Fruit fly (Drosophila melanogaster): ENCODE measurements around the gene mRpS21.

mRpS21 gene

DNA sequence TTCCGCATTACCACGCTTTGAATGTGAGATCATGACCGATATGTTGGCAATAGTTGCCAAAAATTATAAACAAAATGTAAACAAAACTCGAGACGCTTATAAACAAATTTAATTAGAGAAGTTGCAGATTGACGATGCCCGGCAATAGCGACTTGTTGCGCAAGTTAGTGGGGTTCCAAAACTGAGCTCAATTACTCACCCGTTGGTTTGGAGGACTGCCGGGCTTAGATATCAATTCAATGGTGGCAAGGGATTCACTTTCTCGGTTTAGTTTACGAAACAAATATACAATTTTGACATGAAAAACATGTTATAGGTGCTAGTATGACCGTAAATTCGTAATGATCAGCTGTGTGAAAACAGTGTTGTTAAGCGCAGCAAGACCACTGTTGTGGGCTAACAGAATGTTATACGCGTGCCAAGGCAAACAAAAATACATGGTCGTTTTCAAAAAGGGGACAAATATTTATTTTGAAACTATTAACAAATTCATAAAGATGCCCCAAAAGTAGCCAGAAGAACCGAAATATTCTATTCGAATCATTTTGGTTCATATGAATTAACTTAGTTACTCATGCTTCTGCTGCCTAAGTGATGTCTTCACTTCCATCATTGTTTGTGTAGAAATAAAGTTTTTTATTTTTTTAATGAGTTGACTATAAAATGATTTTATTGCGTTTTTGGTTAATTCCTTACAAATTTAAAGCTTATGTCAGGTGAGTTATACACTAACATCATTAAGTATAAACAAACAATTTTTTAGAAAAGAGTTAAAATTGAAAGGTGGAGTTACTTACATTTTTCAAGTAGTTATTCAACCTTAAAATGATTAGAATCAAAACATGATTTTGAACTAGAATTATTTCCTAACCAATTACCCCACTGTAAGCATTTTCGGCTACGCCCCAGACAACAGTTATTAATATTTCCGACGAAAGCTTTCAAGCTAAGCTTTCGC lies 14.8 kb downstream of the mRpS21 start, which contains the start of gene Elp6 (continued):
- peak; percentile 75; the same call in 1 of the 2 replicates for TF ChIP-seq CG31441 (GFP tag; IDR thresholded peaks at IDR 0.05)
- TF ChIP-seq ttk (GFP tag; IDR thresholded peaks at IDR 0.05): peak; percentile 51
- TF ChIP-seq fru (optimal IDR thresholded peaks at IDR 0.05): no peak
- TF ChIP-seq CG8478 (optimal IDR thresholded peaks at IDR 0.05): no peak
- no peak for TF ChIP-seq ftz-f1 (GFP tag; optimal IDR thresholded peaks at IDR 0.05)
- TF ChIP-seq bcd (GFP tag; optimal IDR thresholded peaks at IDR 0.05): peak; percentile 73
- TF ChIP-seq Mes4 (GFP tag; optimal IDR thresholded peaks at IDR 0.05): no peak
- peak; percentile 57 for TF ChIP-seq Chrac-16 (GFP tag; optimal IDR thresholded peaks at IDR 0.05)
- no peak for TF ChIP-seq zen2 (GFP tag; IDR thresholded peaks at IDR 0.05; ENCODE audit: partially characterized antibody)
- no peak for TF ChIP-seq vnd (GFP tag; IDR thresholded peaks at IDR 0.05; ENCODE audit: partially characterized antibody)
- peak; percentile 58; the same call in 1 of the 2 replicates for TF ChIP-seq vvl (GFP tag; IDR thresholded peaks at IDR 0.05)
- TF ChIP-seq Rfx (GFP tag; IDR thresholded peaks at IDR 0.05): peak; percentile 84
- peak; percentile 53 for TF ChIP-seq CG4820 (GFP tag; optimal IDR thresholded peaks at IDR 0.05)
- TF ChIP-seq maf-S (GFP tag; optimal IDR thresholded peaks at IDR 0.05): peak; percentile 31
- TF ChIP-seq ash1 (GFP tag; optimal IDR thresholded peaks at IDR 0.05): no peak
- TF ChIP-seq eve (GFP tag; optimal IDR thresholded peaks at IDR 0.05): peak in 1 of 2 experiments; percentile 62
- TF ChIP-seq CG1602 (GFP tag; optimal IDR thresholded peaks at IDR 0.05): peak; percentile 67
- 0 out of 2 replicates have a peak, but pooled peaks have one; percentile 10 for TF ChIP-seq CkIIα-i1 (GFP tag; IDR thresholded peaks at IDR 0.05)
- TF ChIP-seq Hsf (GFP tag; optimal IDR thresholded peaks at IDR 0.05): peak; percentile 75
- peak; percentile 37 for TF ChIP-seq CG33213 (GFP tag; optimal IDR thresholded peaks at IDR 0.05)
- peak; percentile 28 for TF ChIP-seq jumu (GFP tag; optimal IDR thresholded peaks at IDR 0.05)
- TF ChIP-seq Abd-B (GFP tag; optimal IDR thresholded peaks at IDR 0.05): peak; percentile 13
- no peak for TF ChIP-seq CG1603 (tag; optimal IDR thresholded peaks at IDR 0.05)
- TF ChIP-seq CG10321 (GFP tag; IDR thresholded peaks at IDR 0.05): no peak
- TF ChIP-seq Jarid2 (GFP tag; optimal IDR thresholded peaks at IDR 0.05): peak; percentile 25
- no peak for TF ChIP-seq CG6254 (GFP tag; optimal IDR thresholded peaks at IDR 0.05)
- TF ChIP-seq ssp (GFP tag; IDR thresholded peaks at IDR 0.05): peak; percentile 46
- peak; percentile 82 for TF ChIP-seq CG11504 (tag; optimal IDR thresholded peaks at IDR 0.05)
- peak; percentile 53 for TF ChIP-seq az2 (GFP tag; optimal IDR thresholded peaks at IDR 0.05)
- 0 out of 2 replicates have a peak, but pooled peaks have one; percentile 6 for TF ChIP-seq Dip2 (GFP tag; IDR thresholded peaks at IDR 0.05)
- peak; percentile 48 for TF ChIP-seq CG10979 (tag; optimal IDR thresholded peaks at IDR 0.05)
- TF ChIP-seq Bteb2 (GFP tag; optimal IDR thresholded peaks at IDR 0.05): peak; percentile 62
- no peak for TF ChIP-seq Stat92E (GFP tag; optimal IDR thresholded peaks at IDR 0.05)
- TF ChIP-seq exex (tag; optimal IDR thresholded peaks at IDR 0.05): peak; percentile 33
- no peak for TF ChIP-seq Taf1 (GFP tag; IDR thresholded peaks at IDR 0.05)
- TF ChIP-seq zen (tag; optimal IDR thresholded peaks at IDR 0.05): no peak
- TF ChIP-seq fd102C (GFP tag; optimal IDR thresholded peaks at IDR 0.05): no peak
- TF ChIP-seq Hr39 (optimal IDR thresholded peaks at IDR 0.05): no peak
- TF ChIP-seq CG11695 (GFP tag; IDR thresholded peaks at IDR 0.05): peak; percentile 37; the same call in 1 of the 3 replicates
- peak; percentile 76 for TF ChIP-seq HLH54F (GFP tag; optimal IDR thresholded peaks at IDR 0.05)
- TF ChIP-seq CG10267 (tag; optimal IDR thresholded peaks at IDR 0.05): peak; percentile 81
- TF ChIP-seq ranshi (GFP tag; IDR thresholded peaks at IDR 0.05): peak; percentile 63; the same call in 1 of the 2 replicates
- TF ChIP-seq knrl (GFP tag; IDR thresholded peaks at IDR 0.05; ENCODE audit: partially characterized antibody): no peak
- TF ChIP-seq Mrtf (GFP tag; IDR thresholded peaks at IDR 0.05): peak; percentile 70; the same call in 2 of the 3 replicates
- TF ChIP-seq CG18599 (GFP tag; optimal IDR thresholded peaks at IDR 0.05): peak; percentile 78
- TF ChIP-seq NC2α (GFP tag; optimal IDR thresholded peaks at IDR 0.05): no peak
- TF ChIP-seq Blimp-1 (GFP tag; optimal IDR thresholded peaks at IDR 0.05): peak; percentile 48
- TF ChIP-seq PHDP (tag; optimal IDR thresholded peaks at IDR 0.05): peak; percentile 59
- no peak for TF ChIP-seq Doc3 (GFP tag; IDR thresholded peaks at IDR 0.05; ENCODE audit: partially characterized antibody)
